Fruit fly (Drosophila melanogaster) whole organism, embryonic: ENCODE data around the gene Ant2.

Experiments
- Asciz ChIP-seq: fragments of 200-800 bp; sonication (Bioruptor generic); optimal IDR thresholded peaks from 2 replicates; lab custom pipeline; 2017; ENCODE audit warnings: missing biosample characterization, mild to moderate bottlenecking, missing genetic modification characterization, missing genetic modification reagents
- CG1024 ChIP-seq: fragments of 200-800 bp; sonication (Bioruptor generic); IDR thresholded peaks from 2 replicates; pipeline ENCODE4 v1.3.6; 2022; ENCODE audit warnings: missing biosample characterization, missing genetic modification characterization
- CG12071 ChIP-seq: fragments of 200-800 bp; sonication (Bioruptor generic); optimal IDR thresholded peaks from 3 replicates; lab custom pipeline; 2018; ENCODE audit warnings: missing biosample characterization, mild to moderate bottlenecking, missing genetic modification characterization
- CG12744 ChIP-seq: fragments of 200-800 bp; sonication (Bioruptor generic); optimal IDR thresholded peaks from 2 replicates; lab custom pipeline; 2016; ENCODE audit warnings: missing biosample characterization, missing genetic modification characterization
- CG14014 ChIP-seq: fragments of 200-800 bp; sonication (Bioruptor generic); IDR thresholded peaks from 2 replicates; pipeline ENCODE4 v1.3.6; 2022; ENCODE audit warnings: missing biosample characterization, missing genetic modification characterization
- CG1602 ChIP-seq: fragments of 200-800 bp; sonication (Bioruptor generic); optimal IDR thresholded peaks from 3 replicates; lab custom pipeline; 2016; ENCODE audit warnings: missing biosample characterization, missing genetic modification characterization
- CG16779 ChIP-seq: fragments of 200-800 bp; sonication (Bioruptor generic); IDR thresholded peaks from 2 replicates; pipeline ENCODE4 v1.3.6; 2022; ENCODE audit warnings: missing biosample characterization, missing genetic modification characterization
- CG16813 ChIP-seq: fragments of 200-800 bp; sonication (Bioruptor generic); IDR thresholded peaks from 3 replicates; pipeline ENCODE4 v1.3.6; 2022; ENCODE audit warnings: missing biosample characterization, missing genetic modification characterization; ENCODE audit not compliant: partially characterized antibody
- CG17829 ChIP-seq: fragments of 200-800 bp; optimal IDR thresholded peaks from 2 replicates; lab custom pipeline; 2019; ENCODE audit warnings: missing biosample characterization, mild to moderate bottlenecking, missing genetic modification characterization, moderate library complexity
- CG18262 ChIP-seq: fragments of 200-800 bp; optimal IDR thresholded peaks from 3 replicates; lab custom pipeline; 2019; ENCODE audit warnings: missing biosample characterization, mild to moderate bottlenecking, missing genetic modification characterization, moderate library complexity
- CG2129 ChIP-seq: fragments of 200-800 bp; sonication (Bioruptor generic); IDR thresholded peaks from 2 replicates; pipeline ENCODE4 v1.3.6; 2022; ENCODE audit warnings: missing biosample characterization, missing genetic modification characterization; ENCODE audit not compliant: partially characterized antibody
- CG42726 ChIP-seq: fragments of 200-800 bp; sonication (Bioruptor generic); IDR thresholded peaks from 2 replicates; pipeline ENCODE4 v1.3.6; 2022; ENCODE audit warnings: missing biosample characterization, missing genetic modification characterization; ENCODE audit not compliant: partially characterized antibody
- CG43689 ChIP-seq: fragments of 200-800 bp; sonication (Bioruptor generic); IDR thresholded peaks from 2 replicates; pipeline ENCODE4 v1.3.6; 2022; ENCODE audit warnings: missing biosample characterization, missing genetic modification characterization
- CG4617 ChIP-seq: fragments of 200-800 bp; sonication (Bioruptor generic); optimal IDR thresholded peaks from 3 replicates; lab custom pipeline; 2016; ENCODE audit warnings: missing biosample characterization, missing genetic modification characterization, borderline replicate concordance
- CG9609 ChIP-seq: fragments of 200-800 bp; sonication (Bioruptor generic); optimal IDR thresholded peaks from 3 replicates; lab custom pipeline; 2016; ENCODE audit warnings: missing biosample characterization, missing genetic modification characterization
- CTCF ChIP-seq: fragments of 200-800 bp; sonication (Bioruptor generic); optimal IDR thresholded peaks from 2 replicates; lab custom pipeline; 2017; ENCODE audit warnings: missing biosample characterization, mild to moderate bottlenecking, missing genetic modification characterization, moderate library complexity
- D ChIP-seq, 2 experiments: fragments of 200-800 bp in 1 of 2; fragments of >200 bp in 1 of 2; sonication (Bioruptor generic) in 1 of 2; optimal IDR thresholded peaks; 2 replicates in 1 of 2; 3 replicates in 1 of 2; lab custom pipeline; 2017; ENCODE audit warnings: mild to moderate bottlenecking in 1 of 2, missing biosample characterization in 1 of 2, missing genetic modification characterization in 1 of 2, missing genetic modification reagents in 1 of 2
- Deaf1 ChIP-seq: fragments of 200-800 bp; optimal IDR thresholded peaks from 3 replicates; lab custom pipeline; 2019; ENCODE audit warnings: missing biosample characterization, mild to moderate bottlenecking, missing genetic modification characterization, moderate library complexity
- Doc2 ChIP-seq: fragments of 200-800 bp; sonication (Bioruptor generic); IDR thresholded peaks from 2 replicates; pipeline ENCODE4 v1.3.6; 2022; ENCODE audit warnings: missing biosample characterization, missing genetic modification characterization
- Dref ChIP-seq: fragments of 200-800 bp; sonication (Bioruptor generic); IDR thresholded peaks from 2 replicates; pipeline ENCODE4 v1.3.6; 2022; ENCODE audit warnings: missing biosample characterization, missing genetic modification characterization
- HmgZ ChIP-seq: fragments of 200-800 bp; sonication (Bioruptor generic); optimal IDR thresholded peaks from 2 replicates; lab custom pipeline; 2018; ENCODE audit warnings: missing biosample characterization, mild to moderate bottlenecking, missing genetic modification characterization
- Jarid2 ChIP-seq: fragments of 200-800 bp; sonication (Bioruptor generic); optimal IDR thresholded peaks from 3 replicates; lab custom pipeline; 2017; ENCODE audit warnings: mild to moderate bottlenecking, missing biosample characterization, missing genetic modification reagents, missing genetic modification characterization
- Lhr ChIP-seq: fragments of 200-800 bp; sonication (Bioruptor generic); optimal IDR thresholded peaks from 3 replicates; lab custom pipeline; 2017; ENCODE audit warnings: mild to moderate bottlenecking, missing biosample characterization, missing genetic modification reagents, missing genetic modification characterization
- Nf-YB ChIP-seq: fragments of 200-800 bp; sonication (Bioruptor generic); optimal IDR thresholded peaks from 3 replicates; lab custom pipeline; 2019; ENCODE audit warnings: missing biosample characterization, mild to moderate bottlenecking, missing genetic modification characterization, moderate library complexity
- Poxn ChIP-seq: fragments of 200-800 bp; sonication (Bioruptor generic); IDR thresholded peaks from 2 replicates; pipeline ENCODE4 v1.3.6; 2022; ENCODE audit warnings: missing biosample characterization, missing genetic modification characterization
- Ptx1 ChIP-seq: fragments of 200-800 bp; sonication (Bioruptor generic); IDR thresholded peaks from 2 replicates; pipeline ENCODE4 v1.3.6; 2022; ENCODE audit warnings: missing biosample characterization, missing genetic modification characterization
- Scr ChIP-seq: fragments of 200-800 bp; sonication (Bioruptor generic); IDR thresholded peaks from 2 replicates; pipeline ENCODE4 v1.3.6; 2022; ENCODE audit warnings: missing biosample characterization, missing genetic modification characterization; ENCODE audit not compliant: partially characterized antibody
- ac ChIP-seq: fragments of 200-800 bp; sonication (Bioruptor generic); optimal IDR thresholded peaks from 3 replicates; lab custom pipeline; 2017; ENCODE audit warnings: missing biosample characterization, mild to moderate bottlenecking, missing genetic modification characterization
- cato ChIP-seq: fragments of 200-800 bp; sonication (Bioruptor generic); optimal IDR thresholded peaks from 2 replicates; lab custom pipeline; 2016; ENCODE audit warnings: missing biosample characterization, missing genetic modification characterization, borderline replicate concordance
- chm ChIP-seq: fragments of 200-800 bp; sonication (Bioruptor generic); IDR thresholded peaks from 2 replicates; pipeline ENCODE4 v1.3.6; 2022; ENCODE audit warnings: missing biosample characterization, missing genetic modification characterization
- corto ChIP-seq: fragments of 200-800 bp; sonication (Bioruptor generic); optimal IDR thresholded peaks from 2 replicates; lab custom pipeline; 2016; ENCODE audit warnings: missing biosample characterization, mild to moderate bottlenecking, missing genetic modification characterization, moderate library complexity
- crp ChIP-seq, 2 experiments: fragments of 200-800 bp; sonication (Bioruptor generic); optimal IDR thresholded peaks; 2 replicates in 1 of 2; 3 replicates in 1 of 2; lab custom pipeline; 2017; ENCODE audit warnings: missing biosample characterization in 2 of 2, missing genetic modification characterization in 2 of 2, mild to moderate bottlenecking in 1 of 2, moderate library complexity in 1 of 2
- da ChIP-seq: fragments of 200-800 bp; sonication (Bioruptor generic); optimal IDR thresholded peaks from 2 replicates; lab custom pipeline; 2016; ENCODE audit warnings: missing biosample characterization, missing genetic modification characterization
- dmrt99B ChIP-seq: fragments of 200-800 bp; sonication (Bioruptor generic); optimal IDR thresholded peaks from 2 replicates; lab custom pipeline; 2018; ENCODE audit warnings: missing biosample characterization, mild to moderate bottlenecking, missing genetic modification characterization, moderate library complexity
- ems ChIP-seq: fragments of 200-800 bp; sonication (Bioruptor generic); optimal IDR thresholded peaks from 3 replicates; lab custom pipeline; 2016; ENCODE audit warnings: missing biosample characterization, missing genetic modification characterization
- esg ChIP-seq: fragments of 200-800 bp; sonication (Bioruptor generic); conservative IDR thresholded peaks from 2 replicates; pipeline ENCODE4 v1.3.6; 2022; ENCODE audit warnings: missing biosample characterization, missing genetic modification characterization
- fru ChIP-seq: fragments of >200 bp; optimal IDR thresholded peaks from 2 replicates; lab custom pipeline; 2017
- fu2 ChIP-seq: fragments of 200-800 bp; sonication (Bioruptor generic); optimal IDR thresholded peaks from 2 replicates; lab custom pipeline; 2016; ENCODE audit warnings: missing biosample characterization, missing genetic modification characterization
- gem ChIP-seq: fragments of 200-800 bp; sonication (Bioruptor generic); optimal IDR thresholded peaks from 2 replicates; lab custom pipeline; 2019; ENCODE audit warnings: missing biosample characterization, mild to moderate bottlenecking, missing genetic modification characterization, moderate library complexity
- grn ChIP-seq: fragments of 200-800 bp; sonication (Bioruptor generic); optimal IDR thresholded peaks from 3 replicates; lab custom pipeline; 2017; ENCODE audit warnings: missing biosample characterization, missing genetic modification characterization
- gsb-n ChIP-seq: fragments of 200-800 bp; sonication (Bioruptor generic); optimal IDR thresholded peaks from 3 replicates; lab custom pipeline; 2018; ENCODE audit warnings: missing biosample characterization, mild to moderate bottlenecking, missing genetic modification characterization
- hbn ChIP-seq: fragments of 200-800 bp; sonication (Bioruptor generic); IDR thresholded peaks from 2 replicates; pipeline ENCODE4 v1.3.6; 2022; ENCODE audit warnings: missing biosample characterization, missing genetic modification characterization; ENCODE audit not compliant: partially characterized antibody
- kah ChIP-seq: fragments of 200-800 bp; sonication (Bioruptor generic); optimal IDR thresholded peaks from 2 replicates; lab custom pipeline; 2018; ENCODE audit warnings: missing biosample characterization, mild to moderate bottlenecking, missing genetic modification characterization
- lbe ChIP-seq: fragments of 200-800 bp; sonication (Bioruptor generic); optimal IDR thresholded peaks from 2 replicates; lab custom pipeline; 2016; ENCODE audit warnings: missing biosample characterization, mild to moderate bottlenecking, missing genetic modification characterization
- lilli ChIP-seq: fragments of 200-800 bp; sonication (Bioruptor generic); optimal IDR thresholded peaks from 3 replicates; lab custom pipeline; 2016; ENCODE audit warnings: missing biosample characterization, missing genetic modification characterization
- prd ChIP-seq, 3 experiments: fragments of >200 bp in 2 of 3; fragments of 200-800 bp in 1 of 3; sonication (Bioruptor generic) in 1 of 3; optimal IDR thresholded peaks in 2 of 3; IDR thresholded peaks in 1 of 3; 2 replicates in 2 of 3; 3 replicates in 1 of 3; pipeline versions ENCODE4 v1.3.6 to Lab custom; 2017 to 2022; ENCODE audit warnings: missing biosample characterization in 1 of 3, missing genetic modification characterization in 1 of 3
- scrt ChIP-seq: fragments of 200-800 bp; sonication (Bioruptor generic); optimal IDR thresholded peaks from 2 replicates; lab custom pipeline; 2018; ENCODE audit warnings: missing biosample characterization, mild to moderate bottlenecking, missing genetic modification characterization, moderate library complexity
- sr ChIP-seq: fragments of 200-800 bp; sonication (Bioruptor generic); IDR thresholded peaks from 3 replicates; pipeline ENCODE4 v1.3.6; 2022; ENCODE audit warnings: missing biosample characterization, missing genetic modification characterization
- tin ChIP-seq: fragments of 200-800 bp; sonication (Bioruptor generic); optimal IDR thresholded peaks from 3 replicates; lab custom pipeline; 2016; ENCODE audit warnings: missing biosample characterization, missing genetic modification characterization
- vvl ChIP-seq: fragments of 200-800 bp; sonication (Bioruptor generic); IDR thresholded peaks from 2 replicates; pipeline ENCODE4 v1.3.6; 2022; ENCODE audit warnings: missing biosample characterization, missing genetic modification characterization

Gene Ant2

DNA sequence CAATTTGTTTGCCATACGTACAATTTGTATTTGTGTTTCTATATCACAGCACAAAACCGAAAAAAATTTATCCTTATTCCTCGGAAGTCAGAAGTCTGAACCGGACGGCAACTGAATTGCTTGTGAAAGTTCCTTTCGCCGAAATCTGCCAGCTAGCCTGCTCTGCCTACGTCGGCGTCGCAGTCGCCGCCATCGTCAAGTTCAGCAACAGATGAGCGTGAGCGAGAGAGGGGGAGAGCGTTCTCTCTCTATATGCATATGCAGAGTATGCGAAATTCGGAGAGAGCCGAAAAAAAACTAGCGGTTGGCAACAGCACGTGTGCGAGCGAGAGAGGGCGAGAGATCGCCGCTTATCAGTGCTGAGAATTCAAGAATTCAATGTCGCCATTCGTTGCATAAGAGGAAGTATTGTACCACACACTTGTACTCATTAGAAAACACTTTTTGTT lies 2.4 kb downstream of the Ant2 start (continued):
- TF ChIP-seq ems (GFP tag; lab: Kevin White, UChicago) (no peak), prd (optimal IDR thresholded peaks at IDR 0.05; lab: Kevin White, UChicago) (no peak), prd (GFP tag; IDR thresholded peaks at IDR 0.05; lab: Robert Waterston, UW) (peak; percentile 3; the same call in 1 of the 3 replicates), CG16813 (GFP tag; lab: Robert Waterston, UW) (0 out of 3 replicates have a peak, but pooled peaks have one; percentile 16), CG17829 (tag; lab: Kevin White, UChicago) (no peak), Poxn (GFP tag; lab: Robert Waterston, UW) (no peak), kah (peak; percentile 4), Nf-YB (GFP tag; lab: Kevin White, UChicago) (no peak), CG43689 (GFP tag; lab: Robert Waterston, UW) (no peak), Doc2 (GFP tag; lab: Robert Waterston, UW) (no peak), cato (GFP tag; lab: Kevin White, UChicago) (no peak), lilli (GFP tag; lab: Kevin White, UChicago) (peak; percentile 50), fu2 (no peak), CG18262 (no peak), dmrt99B (tag; lab: Kevin White, UChicago) (no peak), Dref (GFP tag; lab: Robert Waterston, UW) (no peak), sr (GFP tag; lab: Robert Waterston, UW) (no peak), CG16779 (GFP tag; lab: Robert Waterston, UW) (no peak), da (GFP tag; lab: Kevin White, UChicago) (no peak), CG1024 (GFP tag; lab: Robert Waterston, UW) (no peak), CTCF (GFP tag; lab: Kevin White, UChicago) (no peak), scrt (GFP tag; lab: Kevin White, UChicago) (peak; percentile 94), Jarid2 (no peak), Asciz (GFP tag; lab: Kevin White, UChicago) (no peak), Deaf1 (tag; lab: Kevin White, UChicago) (no peak), gem (tag; lab: Kevin White, UChicago) (no peak), Ptx1 (GFP tag; lab: Robert Waterston, UW) (no peak), D (optimal IDR thresholded peaks at IDR 0.05; lab: Kevin White, UChicago) (no peak), D (GFP tag; optimal IDR thresholded peaks at IDR 0.05; lab: Kevin White, UChicago) (no peak), CG4617 (GFP tag; lab: Kevin White, UChicago) (no peak), fru (no peak), hbn (GFP tag; lab: Robert Waterston, UW) (no peak), CG9609 (GFP tag; lab: Kevin White, UChicago) (no peak), CG2129 (GFP tag; lab: Robert Waterston, UW) (no peak), CG14014 (GFP tag; lab: Robert Waterston, UW) (no peak; the same call in 1 of the 2 replicates), HmgZ (tag; lab: Kevin White, UChicago) (no peak), ac (GFP tag; lab: Kevin White, UChicago) (no peak), Scr (GFP tag; lab: Robert Waterston, UW) (no peak), corto (peak; percentile 12), gsb-n (tag; lab: Kevin White, UChicago) (no peak), Lhr (GFP tag; lab: Kevin White, UChicago) (no peak), esg (GFP tag; lab: Robert Waterston, UW) (no peak), vvl (GFP tag; lab: Robert Waterston, UW) (no peak; the same call in 1 of the 2 replicates), tin (no peak), CG12071 (GFP tag; lab: Kevin White, UChicago) (no peak), crp (GFP tag; optimal IDR thresholded peaks at IDR 0.05; lab: Kevin White, UChicago) (no peak), CG1602 (GFP tag; lab: Kevin White, UChicago) (no peak), CG42726 (no peak), chm (GFP tag; lab: Robert Waterston, UW) (peak; percentile 50; the same call in 1 of the 2 replicates), CG12744 (no peak), grn (GFP tag; lab: Kevin White, UChicago) (no peak), lbe (GFP tag; lab: Kevin White, UChicago) (no peak)
